Fruit fly (Drosophila melanogaster) whole organism, embryonic: ENCODE data around the gene CG8136.

Experiments
- B-H1 ChIP-seq: fragments of 200-800 bp; sonication (Bioruptor generic); IDR thresholded peaks from 3 replicates; pipeline ENCODE4 v1.3.6; 2022; ENCODE audit warnings: missing biosample characterization, missing genetic modification characterization
- Bgb ChIP-seq: fragments of 200-800 bp; sonication (Bioruptor generic); IDR thresholded peaks from 2 replicates; pipeline ENCODE4 v1.3.6; 2022; ENCODE audit warnings: missing biosample characterization, missing genetic modification characterization; ENCODE audit not compliant: partially characterized antibody
- Bteb2 ChIP-seq: fragments of 200-800 bp; sonication (Bioruptor generic); optimal IDR thresholded peaks from 2 replicates; lab custom pipeline; 2016; ENCODE audit warnings: missing biosample characterization, missing genetic modification characterization
- CG10209 ChIP-seq: fragments of 200-800 bp; sonication (Bioruptor generic); optimal IDR thresholded peaks from 3 replicates; lab custom pipeline; 2017; ENCODE audit warnings: missing biosample characterization, mild to moderate bottlenecking, missing genetic modification characterization, missing genetic modification reagents
- CG10431 ChIP-seq: fragments of 200-800 bp; sonication (Bioruptor generic); optimal IDR thresholded peaks from 3 replicates; lab custom pipeline; 2018; ENCODE audit warnings: missing biosample characterization, mild to moderate bottlenecking, missing genetic modification characterization
- CG10543 ChIP-seq: fragments of 200-800 bp; sonication (Bioruptor generic); optimal IDR thresholded peaks from 3 replicates; lab custom pipeline; 2017; ENCODE audit warnings: missing biosample characterization, mild to moderate bottlenecking, missing genetic modification characterization, moderate library complexity
- CG12219 ChIP-seq: fragments of 200-800 bp; sonication (Bioruptor generic); optimal IDR thresholded peaks from 3 replicates; lab custom pipeline; 2018; ENCODE audit warnings: missing biosample characterization, mild to moderate bottlenecking, missing genetic modification characterization
- CG12236 ChIP-seq: fragments of 200-800 bp; sonication (Bioruptor generic); optimal IDR thresholded peaks from 2 replicates; lab custom pipeline; 2016; ENCODE audit warnings: missing biosample characterization, missing genetic modification characterization
- CG15601 ChIP-seq: fragments of 200-800 bp; sonication (Bioruptor generic); optimal IDR thresholded peaks from 3 replicates; lab custom pipeline; 2019; ENCODE audit warnings: missing biosample characterization, mild to moderate bottlenecking, missing genetic modification characterization, moderate library complexity
- CG16779 ChIP-seq: fragments of 200-800 bp; sonication (Bioruptor generic); IDR thresholded peaks from 2 replicates; pipeline ENCODE4 v1.3.6; 2022; ENCODE audit warnings: missing biosample characterization, missing genetic modification characterization
- CG17568 ChIP-seq: fragments of 200-800 bp; sonication (Bioruptor generic); optimal IDR thresholded peaks from 2 replicates; lab custom pipeline; 2018; ENCODE audit warnings: missing biosample characterization, mild to moderate bottlenecking, missing genetic modification characterization, moderate library complexity
- CG2712 ChIP-seq: fragments of 200-800 bp; optimal IDR thresholded peaks from 3 replicates; lab custom pipeline; 2019; ENCODE audit warnings: missing biosample characterization, mild to moderate bottlenecking, missing genetic modification characterization, moderate library complexity
- CG32532 ChIP-seq: fragments of 200-800 bp; sonication (Bioruptor generic); IDR thresholded peaks from 2 replicates; pipeline ENCODE4 v1.3.6; 2022; ENCODE audit warnings: missing biosample characterization, missing genetic modification characterization
- CG4617 ChIP-seq: fragments of 200-800 bp; sonication (Bioruptor generic); optimal IDR thresholded peaks from 3 replicates; lab custom pipeline; 2016; ENCODE audit warnings: missing biosample characterization, missing genetic modification characterization, borderline replicate concordance
- CG4730 ChIP-seq: fragments of 200-800 bp; sonication (Bioruptor generic); IDR thresholded peaks from 2 replicates; pipeline ENCODE4 v1.3.6; 2022; ENCODE audit warnings: missing biosample characterization, missing genetic modification characterization
- CG5180 ChIP-seq: fragments of 200-800 bp; sonication (Bioruptor generic); optimal IDR thresholded peaks from 3 replicates; lab custom pipeline; 2017; ENCODE audit warnings: missing biosample characterization, missing genetic modification characterization, mild to moderate bottlenecking, moderate library complexity, missing genetic modification reagents
- D ChIP-seq, 2 experiments: fragments of 200-800 bp in 1 of 2; fragments of >200 bp in 1 of 2; sonication (Bioruptor generic) in 1 of 2; optimal IDR thresholded peaks; 2 replicates in 1 of 2; 3 replicates in 1 of 2; lab custom pipeline; 2017; ENCODE audit warnings: mild to moderate bottlenecking in 1 of 2, missing biosample characterization in 1 of 2, missing genetic modification characterization in 1 of 2, missing genetic modification reagents in 1 of 2
- Dip2 ChIP-seq: fragments of 200-800 bp; sonication (Bioruptor generic); IDR thresholded peaks from 2 replicates; pipeline ENCODE4 v1.3.6; 2022; ENCODE audit warnings: missing biosample characterization, missing genetic modification characterization
- Dip3 ChIP-seq: fragments of 200-800 bp; sonication (Bioruptor generic); optimal IDR thresholded peaks from 3 replicates; lab custom pipeline; 2016; ENCODE audit warnings: missing biosample characterization, missing genetic modification characterization
- Doc2 ChIP-seq: fragments of 200-800 bp; sonication (Bioruptor generic); IDR thresholded peaks from 2 replicates; pipeline ENCODE4 v1.3.6; 2022; ENCODE audit warnings: missing biosample characterization, missing genetic modification characterization
- Elba2 ChIP-seq: fragments of 200-800 bp; sonication (Bioruptor generic); optimal IDR thresholded peaks from 3 replicates; lab custom pipeline; 2016; ENCODE audit warnings: missing biosample characterization, missing genetic modification characterization
- Gug ChIP-seq: fragments of 200-800 bp; sonication (Bioruptor generic); IDR thresholded peaks from 4 replicates; pipeline ENCODE4 v1.3.6; 2022; ENCODE audit warnings: missing biosample characterization, missing genetic modification characterization
- H15 ChIP-seq: fragments of 200-800 bp; sonication (Bioruptor generic); IDR thresholded peaks from 3 replicates; pipeline ENCODE4 v1.3.6; 2022; ENCODE audit warnings: missing biosample characterization, missing genetic modification characterization
- HLH54F ChIP-seq: fragments of 200-800 bp; sonication (Bioruptor generic); optimal IDR thresholded peaks from 3 replicates; lab custom pipeline; 2016; ENCODE audit warnings: missing biosample characterization, missing genetic modification characterization
- HmgD ChIP-seq: fragments of 200-800 bp; sonication (Bioruptor generic); optimal IDR thresholded peaks from 3 replicates; lab custom pipeline; 2016; ENCODE audit warnings: missing biosample characterization, missing genetic modification characterization
- Lhr ChIP-seq: fragments of 200-800 bp; sonication (Bioruptor generic); optimal IDR thresholded peaks from 3 replicates; lab custom pipeline; 2017; ENCODE audit warnings: mild to moderate bottlenecking, missing biosample characterization, missing genetic modification reagents, missing genetic modification characterization
- MTF-1 ChIP-seq: fragments of 200-800 bp; sonication (Bioruptor generic); optimal IDR thresholded peaks from 2 replicates; lab custom pipeline; 2018; ENCODE audit warnings: missing biosample characterization, mild to moderate bottlenecking, missing genetic modification characterization, borderline replicate concordance
- Max ChIP-seq: fragments of 200-800 bp; sonication (Bioruptor generic); optimal IDR thresholded peaks from 2 replicates; lab custom pipeline; 2016; ENCODE audit warnings: missing biosample characterization, mild to moderate bottlenecking, missing genetic modification characterization
- Nf-YA ChIP-seq: fragments of 200-800 bp; sonication (Bioruptor generic); IDR thresholded peaks from 2 replicates; pipeline ENCODE4 v1.3.6; 2022; ENCODE audit warnings: missing biosample characterization, missing genetic modification characterization
- Nf-YB ChIP-seq: fragments of 200-800 bp; sonication (Bioruptor generic); optimal IDR thresholded peaks from 3 replicates; lab custom pipeline; 2019; ENCODE audit warnings: missing biosample characterization, mild to moderate bottlenecking, missing genetic modification characterization, moderate library complexity
- Poxn ChIP-seq: fragments of 200-800 bp; sonication (Bioruptor generic); IDR thresholded peaks from 2 replicates; pipeline ENCODE4 v1.3.6; 2022; ENCODE audit warnings: missing biosample characterization, missing genetic modification characterization
- Scr ChIP-seq: fragments of 200-800 bp; sonication (Bioruptor generic); IDR thresholded peaks from 2 replicates; pipeline ENCODE4 v1.3.6; 2022; ENCODE audit warnings: missing biosample characterization, missing genetic modification characterization; ENCODE audit not compliant: partially characterized antibody
- Trl ChIP-seq, 3 experiments: fragments of >200 bp in 2 of 3; fragments of 200-800 bp in 1 of 3; sonication (Bioruptor generic) in 1 of 3; optimal IDR thresholded peaks; 2 replicates in 1 of 3; 3 replicates in 2 of 3; lab custom pipeline; 2016 to 2017; ENCODE audit warnings: missing biosample characterization in 1 of 3, missing genetic modification characterization in 1 of 3
- ac ChIP-seq: fragments of 200-800 bp; sonication (Bioruptor generic); optimal IDR thresholded peaks from 3 replicates; lab custom pipeline; 2017; ENCODE audit warnings: missing biosample characterization, mild to moderate bottlenecking, missing genetic modification characterization
- ase ChIP-seq: fragments of 200-800 bp; sonication (Bioruptor generic); IDR thresholded peaks from 3 replicates; pipeline ENCODE4 v1.3.6; 2022; ENCODE audit warnings: missing biosample characterization, missing genetic modification characterization
- btn ChIP-seq: fragments of 200-800 bp; sonication (Bioruptor generic); optimal IDR thresholded peaks from 2 replicates; lab custom pipeline; 2016; ENCODE audit warnings: missing biosample characterization, missing genetic modification characterization
- disco-r ChIP-seq: fragments of 200-800 bp; sonication (Bioruptor generic); optimal IDR thresholded peaks from 2 replicates; lab custom pipeline; 2016; ENCODE audit warnings: missing biosample characterization, missing genetic modification characterization
- eyg ChIP-seq: fragments of 200-800 bp; sonication (Bioruptor generic); optimal IDR thresholded peaks from 3 replicates; lab custom pipeline; 2016; ENCODE audit warnings: missing biosample characterization, missing genetic modification characterization
- gce ChIP-seq: fragments of 200-800 bp; sonication (Bioruptor generic); IDR thresholded peaks from 3 replicates; pipeline ENCODE4 v1.3.6; 2022; ENCODE audit warnings: missing biosample characterization, missing genetic modification characterization
- luna ChIP-seq: fragments of 200-800 bp; sonication (Bioruptor generic); optimal IDR thresholded peaks from 2 replicates; lab custom pipeline; 2016; ENCODE audit warnings: missing biosample characterization, missing genetic modification characterization
- maf-S ChIP-seq: fragments of 200-800 bp; sonication (Bioruptor generic); optimal IDR thresholded peaks from 2 replicates; lab custom pipeline; 2016; ENCODE audit warnings: missing biosample characterization, missing genetic modification characterization
- nerfin-1 ChIP-seq: fragments of 200-800 bp; sonication (Bioruptor generic); optimal IDR thresholded peaks from 3 replicates; lab custom pipeline; 2019; ENCODE audit warnings: missing biosample characterization, mild to moderate bottlenecking, missing genetic modification characterization, moderate library complexity
- p53 ChIP-seq: fragments of 200-800 bp; sonication (Bioruptor generic); optimal IDR thresholded peaks from 2 replicates; lab custom pipeline; 2016; ENCODE audit warnings: missing biosample characterization, missing genetic modification characterization
- psq ChIP-seq: fragments of 200-800 bp; sonication (Bioruptor generic); optimal IDR thresholded peaks from 2 replicates; lab custom pipeline; 2017; ENCODE audit warnings: missing biosample characterization, missing genetic modification characterization
- sqz ChIP-seq: fragments of 200-800 bp; sonication (Bioruptor generic); optimal IDR thresholded peaks from 3 replicates; lab custom pipeline; 2018; ENCODE audit warnings: missing biosample characterization, mild to moderate bottlenecking, missing genetic modification characterization
- ssp ChIP-seq: fragments of 200-800 bp; sonication (Bioruptor generic); IDR thresholded peaks from 2 replicates; pipeline ENCODE4 v1.3.6; 2022; ENCODE audit warnings: missing biosample characterization, missing genetic modification characterization
- unc-4 ChIP-seq: fragments of 200-800 bp; sonication (Bioruptor generic); IDR thresholded peaks from 2 replicates; pipeline ENCODE4 v1.3.6; 2022; ENCODE audit warnings: missing biosample characterization, missing genetic modification characterization; ENCODE audit not compliant: partially characterized antibody
- wdn ChIP-seq: fragments of 200-800 bp; sonication (Bioruptor generic); IDR thresholded peaks from 2 replicates; pipeline ENCODE4 v1.3.6; 2022; ENCODE audit warnings: missing biosample characterization, missing genetic modification characterization
- wor ChIP-seq: fragments of 200-800 bp; sonication (Bioruptor generic); IDR thresholded peaks from 2 replicates; pipeline ENCODE4 v1.3.6; 2022; ENCODE audit warnings: missing biosample characterization, missing genetic modification characterization

The CG8136 gene

dm6 chr3R:8731597-8732263, 10.6 kb downstream of the CG8136 start, which contains the start of the genes M1BP and CG8202 (continued):
- TF ChIP-seq CG12219 (GFP tag; lab: Kevin White, UChicago): peak; percentile 53
- peak; percentile 96 for TF ChIP-seq CG10543
- TF ChIP-seq CG2712 (tag; lab: Kevin White, UChicago): peak; percentile 95
- peak; percentile 75 for TF ChIP-seq Gug (GFP tag; lab: Robert Waterston, UW)
- peak; percentile 13 for TF ChIP-seq Dip3 (GFP tag; lab: Kevin White, UChicago)
- TF ChIP-seq Nf-YA (GFP tag; lab: Robert Waterston, UW): peak; percentile 59; the same call in 1 of the 2 replicates
- TF ChIP-seq Bteb2 (GFP tag; lab: Kevin White, UChicago): peak; percentile 41
- peak; percentile 80 for TF ChIP-seq CG10431 (GFP tag; lab: Kevin White, UChicago)
- peak; percentile 53 for TF ChIP-seq Elba2 (GFP tag; lab: Kevin White, UChicago)
- peak; percentile 37 for TF ChIP-seq MTF-1
- peak; percentile 85 for TF ChIP-seq Nf-YB (GFP tag; lab: Kevin White, UChicago)
- peak; percentile 65; the same call in 2 of the 3 replicates for TF ChIP-seq B-H1 (GFP tag; lab: Robert Waterston, UW)
- peak; percentile 56 for TF ChIP-seq wor (GFP tag; lab: Robert Waterston, UW)
- no peak for TF ChIP-seq CG17568 (GFP tag; lab: Kevin White, UChicago)
- peak; percentile 59; the same call in 1 of the 3 replicates for TF ChIP-seq H15
- TF ChIP-seq eyg (GFP tag; lab: Kevin White, UChicago): no peak
- TF ChIP-seq ase: peak; percentile 52; the same call in 1 of the 3 replicates
- TF ChIP-seq Max (GFP tag; lab: Kevin White, UChicago): peak; percentile 74
- TF ChIP-seq btn: no peak
- TF ChIP-seq HLH54F (GFP tag; lab: Kevin White, UChicago): peak; percentile 69
- TF ChIP-seq Scr (GFP tag; lab: Robert Waterston, UW): no peak
- peak; percentile 54 for TF ChIP-seq CG4617 (GFP tag; lab: Kevin White, UChicago)
- no peak for TF ChIP-seq Poxn (GFP tag; lab: Robert Waterston, UW)
- peak; percentile 71 for TF ChIP-seq CG4730 (GFP tag; lab: Robert Waterston, UW)
- TF ChIP-seq nerfin-1 (tag; lab: Kevin White, UChicago): peak; percentile 90
- peak; percentile 18 for TF ChIP-seq Lhr
- TF ChIP-seq wdn (GFP tag; lab: Robert Waterston, UW): peak; percentile 53
- no peak for TF ChIP-seq unc-4
- TF ChIP-seq luna (GFP tag; lab: Kevin White, UChicago): no peak
- no peak for TF ChIP-seq p53 (GFP tag; lab: Kevin White, UChicago)
- TF ChIP-seq CG5180 (GFP tag; lab: Kevin White, UChicago): no peak
- no peak for TF ChIP-seq CG16779 (GFP tag; lab: Robert Waterston, UW)
- no peak for TF ChIP-seq CG12236
- TF ChIP-seq psq (GFP tag; lab: Kevin White, UChicago): peak; percentile 67
- peak; percentile 89 for TF ChIP-seq CG15601
- TF ChIP-seq maf-S: no peak
- no peak for TF ChIP-seq D (optimal IDR thresholded peaks at IDR 0.05; lab: Kevin White, UChicago)
- peak; percentile 90 for TF ChIP-seq D (GFP tag; optimal IDR thresholded peaks at IDR 0.05; lab: Kevin White, UChicago)
- no peak for TF ChIP-seq disco-r (GFP tag; lab: Kevin White, UChicago)
- no peak for TF ChIP-seq sqz (GFP tag; lab: Kevin White, UChicago)
- peak; percentile 90 for TF ChIP-seq CG10209 (GFP tag; lab: Kevin White, UChicago)
- no peak for TF ChIP-seq Dip2 (GFP tag; lab: Robert Waterston, UW)
- peak; percentile 56; the same call in 1 of the 2 replicates for TF ChIP-seq ssp (GFP tag; lab: Robert Waterston, UW)
- peak; percentile 34; the same call in 1 of the 2 replicates for TF ChIP-seq Doc2 (GFP tag; lab: Robert Waterston, UW)
- no peak for TF ChIP-seq Trl (optimal IDR thresholded peaks at IDR 0.05; lab: Kevin White, UChicago)
- peak; percentile 34 for TF ChIP-seq Trl (GFP tag; optimal IDR thresholded peaks at IDR 0.05; lab: Kevin White, UChicago)
- TF ChIP-seq gce (GFP tag; lab: Robert Waterston, UW): no peak
- no peak for TF ChIP-seq HmgD (GFP tag; lab: Kevin White, UChicago)
- peak; percentile 85 for TF ChIP-seq CG32532
- TF ChIP-seq Bgb: no peak
- peak; percentile 74 for TF ChIP-seq ac (GFP tag; lab: Kevin White, UChicago)
